Worm (Caenorhabditis elegans) whole organism, L3 larva: ENCODE data around the gene sma-3.

ENCODE experiments used
- egl-5 ChIP-seq: fragments of 150-350 bp; optimal IDR thresholded peaks from 2 replicates; lab custom pipeline; 2017; ENCODE audit warnings: missing biosample characterization, missing genetic modification reagents, missing genetic modification characterization, inconsistent platforms
- fos-1 ChIP-seq: fragments of 150-350 bp; optimal IDR thresholded peaks from 2 replicates; lab custom pipeline; 2014; ENCODE audit warnings: missing biosample characterization, missing genetic modification characterization
- nhr-11 ChIP-seq: fragments of 150-350 bp; optimal IDR thresholded peaks from 2 replicates; lab custom pipeline; 2014; ENCODE audit warnings: missing biosample characterization, missing genetic modification characterization
- nhr-25 ChIP-seq: sonication (generic microtip); optimal IDR thresholded peaks from 2 replicates; lab custom pipeline; 2017; ENCODE audit warnings: missing biosample characterization, missing genetic modification characterization
- nhr-67 ChIP-seq: fragments of 150-350 bp; optimal IDR thresholded peaks from 2 replicates; lab custom pipeline; 2014; ENCODE audit warnings: missing biosample characterization, missing genetic modification characterization
- sea-2 ChIP-seq: fragments of 150-350 bp; sonication (generic microtip); optimal IDR thresholded peaks from 4 replicates; lab custom pipeline; 2014; ENCODE audit warnings: missing biosample characterization, missing genetic modification reagents, missing genetic modification characterization

DNA sequence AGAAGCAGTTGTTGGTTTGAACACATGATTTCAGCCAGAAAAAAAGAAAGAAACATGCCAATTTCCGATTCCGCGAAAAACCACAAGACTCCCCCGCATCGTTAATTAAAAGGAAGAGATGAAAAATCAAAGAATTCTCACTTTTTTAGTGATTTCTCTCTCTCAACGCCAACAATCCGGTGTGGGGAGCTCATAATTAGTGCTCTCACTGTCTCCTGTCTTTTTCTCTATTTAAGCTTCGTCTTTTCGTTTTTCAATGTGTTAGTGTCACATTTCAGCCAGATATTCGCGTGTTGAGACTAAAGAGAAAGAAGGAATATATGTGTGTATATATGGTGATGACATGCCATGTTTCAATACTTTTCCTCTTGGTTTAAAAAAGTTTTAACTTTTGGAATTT lies 10.0 kb upstream of the sma-3 start:
- TF ChIP-seq nhr-67, result no peak
- TF ChIP-seq sea-2 (GFP tag; lab: Kevin White, UChicago), result no peak
- no peak for TF ChIP-seq fos-1 (tag; lab: Kevin White, UChicago)
- TF ChIP-seq egl-5 (tag; lab: Kevin White, UChicago), result no peak
- TF ChIP-seq nhr-11, result peak; percentile 2
- TF ChIP-seq nhr-25 (tag; lab: Kevin White, UChicago), result no peak
